Fruit fly (Drosophila melanogaster) whole organism, embryonic: Measurements from ENCODE around the gene CG3517.

Source experiments
- ATbp ChIP-seq: fragments of 200-800 bp; sonication (Bioruptor generic); optimal IDR thresholded peaks from 2 replicates; lab custom pipeline; 2017; ENCODE audit warnings: missing biosample characterization, mild to moderate bottlenecking, missing genetic modification characterization, missing genetic modification reagents
- Awh ChIP-seq: fragments of 200-800 bp; sonication (Bioruptor generic); IDR thresholded peaks from 2 replicates; pipeline ENCODE4, ENCODE4 v1.3.6; 2022; ENCODE audit warnings: missing biosample characterization, missing genetic modification characterization
- CG10147 ChIP-seq: fragments of 200-800 bp; sonication (Bioruptor generic); optimal IDR thresholded peaks from 2 replicates; lab custom pipeline; 2019; ENCODE audit warnings: missing biosample characterization, mild to moderate bottlenecking, missing genetic modification characterization, moderate library complexity
- CG11723 ChIP-seq: fragments of 200-800 bp; sonication (Bioruptor generic); optimal IDR thresholded peaks from 2 replicates; lab custom pipeline; 2017; ENCODE audit warnings: missing biosample characterization, mild to moderate bottlenecking, missing genetic modification characterization
- CG13296 ChIP-seq: fragments of 200-800 bp; sonication (Bioruptor generic); optimal IDR thresholded peaks from 3 replicates; lab custom pipeline; 2018; ENCODE audit warnings: missing biosample characterization, mild to moderate bottlenecking, missing genetic modification characterization
- CG13894 ChIP-seq: fragments of 200-800 bp; sonication (Bioruptor generic); optimal IDR thresholded peaks from 3 replicates; lab custom pipeline; 2018; ENCODE audit warnings: missing biosample characterization, mild to moderate bottlenecking, missing genetic modification characterization, moderate library complexity
- CG14441 ChIP-seq: fragments of 200-800 bp; sonication (Bioruptor generic); IDR thresholded peaks from 2 replicates; pipeline ENCODE4 v1.3.6; 2022; ENCODE audit warnings: missing biosample characterization, missing genetic modification characterization
- CG15479 ChIP-seq: fragments of 200-800 bp; sonication (Bioruptor generic); optimal IDR thresholded peaks from 3 replicates; lab custom pipeline; 2019; ENCODE audit warnings: missing biosample characterization, mild to moderate bottlenecking, missing genetic modification characterization, moderate library complexity
- CG15514 ChIP-seq: fragments of 200-800 bp; sonication (Bioruptor generic); optimal IDR thresholded peaks from 3 replicates; lab custom pipeline; 2017; ENCODE audit warnings: missing biosample characterization, missing genetic modification characterization, mild to moderate bottlenecking, moderate library complexity, missing genetic modification reagents
- CG16779 ChIP-seq: fragments of 200-800 bp; sonication (Bioruptor generic); IDR thresholded peaks from 2 replicates; pipeline ENCODE4 v1.3.6; 2022; ENCODE audit warnings: missing biosample characterization, missing genetic modification characterization
- CG17359 ChIP-seq: fragments of 200-800 bp; sonication (Bioruptor generic); optimal IDR thresholded peaks from 3 replicates; lab custom pipeline; 2018; ENCODE audit warnings: missing biosample characterization, mild to moderate bottlenecking, missing genetic modification characterization, moderate library complexity
- CG17612 ChIP-seq: fragments of 200-800 bp; sonication (Bioruptor generic); IDR thresholded peaks from 2 replicates; pipeline ENCODE4 v1.3.6; 2022; ENCODE audit warnings: missing biosample characterization, missing genetic modification characterization
- CG17802 ChIP-seq: fragments of 200-800 bp; sonication (Bioruptor generic); optimal IDR thresholded peaks from 2 replicates; lab custom pipeline; 2018; ENCODE audit warnings: missing biosample characterization, mild to moderate bottlenecking, missing genetic modification characterization, moderate library complexity
- CG4820 ChIP-seq: fragments of 200-800 bp; sonication (Bioruptor generic); optimal IDR thresholded peaks from 3 replicates; lab custom pipeline; 2016; ENCODE audit warnings: missing biosample characterization, missing genetic modification characterization
- CG5245 ChIP-seq: fragments of 200-800 bp; sonication (Bioruptor generic); optimal IDR thresholded peaks from 3 replicates; lab custom pipeline; 2016; ENCODE audit warnings: missing biosample characterization, missing genetic modification characterization
- CG6175 ChIP-seq: fragments of 200-800 bp; sonication (Bioruptor generic); IDR thresholded peaks from 3 replicates; pipeline ENCODE4 v1.3.6; 2022; ENCODE audit warnings: missing biosample characterization, missing genetic modification characterization
- CG7357 ChIP-seq: fragments of 200-800 bp; sonication (Bioruptor generic); IDR thresholded peaks from 3 replicates; pipeline ENCODE4 v1.3.6; 2022; ENCODE audit warnings: missing biosample characterization, missing genetic modification characterization
- CG7786 ChIP-seq: fragments of 200-800 bp; sonication (Bioruptor generic); optimal IDR thresholded peaks from 2 replicates; lab custom pipeline; 2016; ENCODE audit warnings: missing biosample characterization, missing genetic modification characterization
- CG8478 ChIP-seq: fragments of >200 bp; optimal IDR thresholded peaks from 2 replicates; lab custom pipeline; 2018
- CG9609 ChIP-seq: fragments of 200-800 bp; sonication (Bioruptor generic); optimal IDR thresholded peaks from 3 replicates; lab custom pipeline; 2016; ENCODE audit warnings: missing biosample characterization, missing genetic modification characterization
- CG9876 ChIP-seq: fragments of 200-800 bp; sonication (Bioruptor generic); optimal IDR thresholded peaks from 2 replicates; lab custom pipeline; 2016; ENCODE audit warnings: missing biosample characterization, missing genetic modification characterization
- Chrac-16 ChIP-seq: fragments of 200-800 bp; sonication (Bioruptor generic); optimal IDR thresholded peaks from 3 replicates; lab custom pipeline; 2016; ENCODE audit warnings: missing biosample characterization, missing genetic modification characterization
- CoRest ChIP-seq: fragments of 200-800 bp; sonication (Bioruptor generic); optimal IDR thresholded peaks from 3 replicates; lab custom pipeline; 2018; ENCODE audit warnings: missing biosample characterization, mild to moderate bottlenecking, missing genetic modification characterization, moderate library complexity
- D19A ChIP-seq: fragments of 200-800 bp; optimal IDR thresholded peaks from 3 replicates; lab custom pipeline; 2019; ENCODE audit warnings: missing biosample characterization, mild to moderate bottlenecking, missing genetic modification characterization, moderate library complexity
- Deaf1 ChIP-seq: fragments of 200-800 bp; optimal IDR thresholded peaks from 3 replicates; lab custom pipeline; 2019; ENCODE audit warnings: missing biosample characterization, mild to moderate bottlenecking, missing genetic modification characterization, moderate library complexity
- Dek ChIP-seq: fragments of 200-800 bp; sonication (Bioruptor generic); optimal IDR thresholded peaks from 3 replicates; lab custom pipeline; 2019; ENCODE audit warnings: missing biosample characterization, mild to moderate bottlenecking, missing genetic modification characterization, moderate library complexity
- Drgx ChIP-seq: fragments of 200-800 bp; sonication (Bioruptor generic); IDR thresholded peaks from 2 replicates; pipeline ENCODE4 v1.3.6; 2022; ENCODE audit warnings: missing biosample characterization, missing genetic modification characterization
- Fer1 ChIP-seq: fragments of 200-800 bp; sonication (Bioruptor generic); optimal IDR thresholded peaks from 2 replicates; lab custom pipeline; 2017; ENCODE audit warnings: missing biosample characterization, mild to moderate bottlenecking, missing genetic modification characterization
- Fer2 ChIP-seq: fragments of 200-800 bp; sonication (Bioruptor generic); optimal IDR thresholded peaks from 2 replicates; lab custom pipeline; 2018; ENCODE audit warnings: missing biosample characterization, mild to moderate bottlenecking, missing genetic modification characterization, moderate library complexity
- Gsc ChIP-seq: fragments of 200-800 bp; sonication (Bioruptor generic); IDR thresholded peaks from 2 replicates; pipeline ENCODE4 v1.3.6; 2022; ENCODE audit warnings: missing biosample characterization, missing genetic modification characterization
- HLHmδ ChIP-seq: fragments of 200-800 bp; sonication (Bioruptor generic); optimal IDR thresholded peaks from 2 replicates; lab custom pipeline; 2018; ENCODE audit warnings: missing biosample characterization, mild to moderate bottlenecking, missing genetic modification characterization, moderate library complexity
- Hand ChIP-seq: fragments of 200-800 bp; sonication (Bioruptor generic); optimal IDR thresholded peaks from 2 replicates; lab custom pipeline; 2017; ENCODE audit warnings: mild to moderate bottlenecking, missing biosample characterization, missing genetic modification reagents, missing genetic modification characterization
- Hmr ChIP-seq: fragments of 200-800 bp; sonication (Bioruptor generic); optimal IDR thresholded peaks from 3 replicates; lab custom pipeline; 2017; ENCODE audit warnings: mild to moderate bottlenecking, missing biosample characterization, missing genetic modification reagents, missing genetic modification characterization
- Hr3 ChIP-seq: fragments of 200-800 bp; sonication (Bioruptor generic); optimal IDR thresholded peaks from 3 replicates; lab custom pipeline; 2016; ENCODE audit warnings: missing biosample characterization, missing genetic modification characterization
- Mes4 ChIP-seq: fragments of 200-800 bp; sonication (Bioruptor generic); optimal IDR thresholded peaks from 2 replicates; lab custom pipeline; 2016; ENCODE audit warnings: missing biosample characterization, missing genetic modification characterization
- Mrtf ChIP-seq: fragments of 200-800 bp; sonication (Bioruptor generic); IDR thresholded peaks from 3 replicates; pipeline ENCODE4 v1.3.6; 2022; ENCODE audit warnings: missing biosample characterization, missing genetic modification characterization
- Sry-β ChIP-seq: fragments of 200-800 bp; sonication (Bioruptor generic); optimal IDR thresholded peaks from 2 replicates; lab custom pipeline; 2018; ENCODE audit warnings: missing biosample characterization, mild to moderate bottlenecking, missing genetic modification characterization, moderate library complexity
- Tbp ChIP-seq: fragments of >200 bp; optimal IDR thresholded peaks from 2 replicates; lab custom pipeline; 2018; ENCODE audit warnings: missing biosample characterization, missing genetic modification characterization
- caup ChIP-seq: fragments of 200-800 bp; sonication (Bioruptor generic); optimal IDR thresholded peaks from 3 replicates; lab custom pipeline; 2017; ENCODE audit warnings: missing biosample characterization, mild to moderate bottlenecking, missing genetic modification characterization, moderate library complexity; ENCODE audit not compliant: severe bottlenecking
- crc ChIP-seq: fragments of 200-800 bp; sonication (Bioruptor generic); optimal IDR thresholded peaks from 2 replicates; lab custom pipeline; 2016; ENCODE audit warnings: missing biosample characterization, missing genetic modification characterization
- dati ChIP-seq: fragments of 200-800 bp; sonication (Bioruptor generic); IDR thresholded peaks from 2 replicates; pipeline ENCODE4 v1.3.6; 2022; ENCODE audit warnings: missing biosample characterization, missing genetic modification characterization
- emc ChIP-seq: fragments of 200-800 bp; sonication (Bioruptor generic); optimal IDR thresholded peaks from 2 replicates; lab custom pipeline; 2016; ENCODE audit warnings: missing biosample characterization, missing genetic modification characterization
- gcm ChIP-seq: fragments of 200-800 bp; sonication (Bioruptor generic); optimal IDR thresholded peaks from 2 replicates; lab custom pipeline; 2019; ENCODE audit warnings: missing biosample characterization, mild to moderate bottlenecking, missing genetic modification characterization, moderate library complexity
- onecut ChIP-seq: fragments of 200-800 bp; sonication (Bioruptor generic); IDR thresholded peaks from 2 replicates; pipeline ENCODE4 v1.3.6; 2022; ENCODE audit warnings: missing biosample characterization, missing genetic modification characterization
- pho ChIP-seq: fragments of 200-800 bp; sonication (Bioruptor generic); optimal IDR thresholded peaks from 2 replicates; lab custom pipeline; 2016; ENCODE audit warnings: missing biosample characterization, missing genetic modification characterization
- pum ChIP-seq: fragments of 200-800 bp; sonication (Bioruptor generic); optimal IDR thresholded peaks from 2 replicates; lab custom pipeline; 2016; ENCODE audit warnings: missing biosample characterization, missing genetic modification characterization
- run ChIP-seq: fragments of 200-800 bp; sonication (Bioruptor generic); optimal IDR thresholded peaks from 3 replicates; lab custom pipeline; 2018; ENCODE audit warnings: missing biosample characterization, mild to moderate bottlenecking, missing genetic modification characterization
- sens-2 ChIP-seq: fragments of 200-800 bp; sonication (Bioruptor generic); IDR thresholded peaks from 2 replicates; pipeline ENCODE4 v1.3.6; 2022; ENCODE audit warnings: missing biosample characterization, missing genetic modification characterization
- slbo ChIP-seq: fragments of 200-800 bp; sonication (Bioruptor generic); IDR thresholded peaks from 2 replicates; pipeline ENCODE4 v1.3.6; 2022; ENCODE audit warnings: missing biosample characterization, missing genetic modification characterization
- vvl ChIP-seq: fragments of 200-800 bp; sonication (Bioruptor generic); IDR thresholded peaks from 2 replicates; pipeline ENCODE4 v1.3.6; 2022; ENCODE audit warnings: missing biosample characterization, missing genetic modification characterization
- zfh2 ChIP-seq: fragments of 200-800 bp; sonication (Bioruptor generic); optimal IDR thresholded peaks from 2 replicates; lab custom pipeline; 2016; ENCODE audit warnings: missing biosample characterization, missing genetic modification characterization

CG3517 gene

dm6 chr3R:19463874-19464549, 39.0 kb upstream of the CG3517 start (continued):
- TF ChIP-seq CG15479 (GFP tag; lab: Kevin White, UChicago) (peak; percentile 78), caup (GFP tag; lab: Kevin White, UChicago) (peak; percentile 76), Tbp (GFP tag; lab: Kevin White, UChicago) (no peak), CG11723 (peak; percentile 57), CG8478 (lab: Kevin White, UChicago) (no peak), CG10147 (GFP tag; lab: Kevin White, UChicago) (peak; percentile 43), CG17612 (GFP tag; lab: Robert Waterston, UW) (no peak), Fer2 (tag; lab: Kevin White, UChicago) (no peak), run (tag; lab: Kevin White, UChicago) (peak; percentile 55), crc (GFP tag; lab: Kevin White, UChicago) (peak; percentile 36), D19A (tag; lab: Kevin White, UChicago) (peak; percentile 54), slbo (no peak), pum (GFP tag; lab: Kevin White, UChicago) (no peak), CG17802 (tag; lab: Kevin White, UChicago) (peak; percentile 32), CG17359 (tag; lab: Kevin White, UChicago) (peak; percentile 74), Chrac-16 (no peak), dati (no peak), Fer1 (GFP tag; lab: Kevin White, UChicago) (peak; percentile 60), onecut (GFP tag; lab: Robert Waterston, UW) (peak; percentile 57), Mrtf (GFP tag; lab: Robert Waterston, UW) (no peak), CG13296 (GFP tag; lab: Kevin White, UChicago) (peak; percentile 56), Deaf1 (tag; lab: Kevin White, UChicago) (no peak), CG15514 (GFP tag; lab: Kevin White, UChicago) (peak; percentile 43), HLHmδ (no peak), CoRest (tag; lab: Kevin White, UChicago) (peak; percentile 52), Hmr (GFP tag; lab: Kevin White, UChicago) (peak; percentile 69), emc (no peak), Sry-β (GFP tag; lab: Kevin White, UChicago) (peak; percentile 45), CG14441 (GFP tag; lab: Robert Waterston, UW) (no peak; the same call in 1 of the 2 replicates), CG13894 (no peak), CG16779 (GFP tag; lab: Robert Waterston, UW) (no peak), gcm (GFP tag; lab: Kevin White, UChicago) (peak; percentile 70), CG6175 (GFP tag; lab: Robert Waterston, UW) (no peak), CG5245 (GFP tag; lab: Kevin White, UChicago) (no peak), pho (no peak), Hand (peak; percentile 9), Dek (tag; lab: Kevin White, UChicago) (no peak), zfh2 (GFP tag; lab: Kevin White, UChicago) (no peak), CG9609 (GFP tag; lab: Kevin White, UChicago) (no peak), ATbp (peak; percentile 91), Awh (peak; percentile 80), CG7786 (GFP tag; lab: Kevin White, UChicago) (peak; percentile 26), CG7357 (GFP tag; lab: Robert Waterston, UW) (no peak), sens-2 (GFP tag; lab: Robert Waterston, UW) (peak; percentile 43; the same call in 1 of the 2 replicates), Hr3 (GFP tag; lab: Kevin White, UChicago) (no peak), CG9876 (peak; percentile 17), Mes4 (GFP tag; lab: Kevin White, UChicago) (peak; percentile 63), CG4820 (peak; percentile 11), Gsc (GFP tag; lab: Robert Waterston, UW) (no peak), Drgx (GFP tag; lab: Robert Waterston, UW) (no peak), vvl (GFP tag; lab: Robert Waterston, UW) (no peak; the same call in 1 of the 2 replicates)
